Worm (Caenorhabditis elegans) whole organism, L1 larva: ENCODE measurements around the gene col-116.

Source experiments
- ama-1 ChIP-seq: fragments of 150-350 bp; optimal IDR thresholded peaks from 2 replicates; lab custom pipeline; 2014
- ces-1 ChIP-seq: fragments of 150-350 bp; optimal IDR thresholded peaks from 2 replicates; lab custom pipeline; 2014; ENCODE audit warnings: missing biosample characterization, missing genetic modification reagents, missing genetic modification characterization
- fkh-8 ChIP-seq: sonication (generic microtip); optimal IDR thresholded peaks from 2 replicates; lab custom pipeline; 2016; ENCODE audit warnings: mild to moderate bottlenecking, missing genetic modification characterization, missing compliant biosample characterization
- nhr-77 ChIP-seq: fragments of 150-350 bp; optimal IDR thresholded peaks from 2 replicates; lab custom pipeline; 2014; ENCODE audit warnings: missing biosample characterization, missing genetic modification characterization
- pax-3 ChIP-seq: fragments of 200-800 bp; sonication (Bioruptor generic); optimal IDR thresholded peaks from 2 replicates; lab custom pipeline; 2018; ENCODE audit warnings: mild to moderate bottlenecking, missing genetic modification characterization, moderate library complexity, missing compliant biosample characterization
- unc-62 ChIP-seq: fragments of 150-350 bp; optimal IDR thresholded peaks from 2 replicates; lab custom pipeline; 2014; ENCODE audit warnings: missing biosample characterization, missing genetic modification reagents, missing genetic modification characterization

ce11 chrIV:8358492-8358891 is 2.8 kb downstream of the col-116 start, which contains the start of gene D2096.13:
- no peak for TF ChIP-seq ces-1 (GFP tag; lab: Kevin White, UChicago)
- no peak for TF ChIP-seq pax-3
- TF ChIP-seq fkh-8 (tag; lab: Kevin White, UChicago), result no peak
- no peak for TF ChIP-seq nhr-77 (tag; lab: Kevin White, UChicago)
- TF ChIP-seq unc-62, result no peak
- no peak for TF ChIP-seq ama-1 (lab: Kevin White, UChicago)
